Fruit fly (Drosophila melanogaster): ENCODE results near the gene Lnk.

- no peak for TF ChIP-seq toe (GFP tag; optimal IDR thresholded peaks at IDR 0.05)
- TF ChIP-seq cic (GFP tag; optimal IDR thresholded peaks at IDR 0.05): no peak
- no peak for TF ChIP-seq tj (GFP tag; optimal IDR thresholded peaks at IDR 0.05)
Observed at dm6 chr3R:25877064-25877463, 11.3 kb upstream of the Lnk start.
